Worm (Caenorhabditis elegans) whole organism, L1 larva: ENCODE measurements around the gene F56C4.2.
"Not testable (repeated sequence)": the region's sequence is repeated elsewhere in the genome, so short reads cannot be mapped to it uniquely, and the experiment has no call there.

Experiments used
- C16A3.4 ChIP-seq: fragments of 150-350 bp; optimal IDR thresholded peaks from 2 replicates; lab custom pipeline; 2014; ENCODE audit warnings: missing biosample characterization, missing genetic modification characterization
- C34B4.2 ChIP-seq: sonication (generic microtip); optimal IDR thresholded peaks from 2 replicates; lab custom pipeline; 2017; ENCODE audit warnings: mild to moderate bottlenecking, missing genetic modification characterization, missing compliant biosample characterization
- F16B12.6 ChIP-seq: fragments of 150-350 bp; optimal IDR thresholded peaks from 2 replicates; lab custom pipeline; 2014; ENCODE audit warnings: missing biosample characterization, missing genetic modification characterization
- Y116A8C.19 ChIP-seq: sonication (generic microtip); optimal IDR thresholded peaks from 2 replicates; lab custom pipeline; 2016; ENCODE audit warnings: missing compliant biosample characterization, missing genetic modification characterization, borderline replicate concordance
- aha-1 ChIP-seq: fragments of 150-350 bp; optimal IDR thresholded peaks from 2 replicates; lab custom pipeline; 2014; ENCODE audit warnings: missing biosample characterization, missing genetic modification characterization
- alr-1 ChIP-seq: fragments of 200-800 bp; sonication (Bioruptor generic); optimal IDR thresholded peaks from 2 replicates; lab custom pipeline; 2018; ENCODE audit warnings: borderline replicate concordance, mild to moderate bottlenecking, missing genetic modification characterization, missing compliant biosample characterization
- aly-2 ChIP-seq: fragments of 150-350 bp; optimal IDR thresholded peaks from 2 replicates; lab custom pipeline; 2014; ENCODE audit warnings: missing biosample characterization, missing genetic modification characterization
- ceh-90 ChIP-seq: sonication (generic microtip); optimal IDR thresholded peaks from 2 replicates; lab custom pipeline; 2016; ENCODE audit warnings: missing genetic modification characterization, missing compliant biosample characterization
- ces-1 ChIP-seq: fragments of 150-350 bp; optimal IDR thresholded peaks from 2 replicates; lab custom pipeline; 2014; ENCODE audit warnings: missing biosample characterization, missing genetic modification reagents, missing genetic modification characterization
- efl-1 ChIP-seq, 4 experiments: fragments of 150-350 bp; optimal IDR thresholded peaks in 3 of 4; peaks in 1 of 4; 1 replicate in 1 of 4; 2 replicates in 3 of 4; lab custom pipeline; 2014; ENCODE audit warnings: missing biosample characterization in 2 of 4, missing genetic modification characterization in 2 of 4, missing genetic modification reagents in 2 of 4
- elt-2 ChIP-seq: sonication (generic microtip); optimal IDR thresholded peaks from 2 replicates; lab custom pipeline; 2016; ENCODE audit warnings: missing genetic modification characterization, mild to moderate bottlenecking, inconsistent platforms, missing compliant biosample characterization, missing genetic modification reagents
- fkh-10 ChIP-seq: sonication (generic microtip); optimal IDR thresholded peaks from 2 replicates; lab custom pipeline; 2017; ENCODE audit warnings: missing biosample characterization, missing genetic modification reagents, missing genetic modification characterization
- grh-1 ChIP-seq: fragments of 200-800 bp; sonication (Bioruptor generic); IDR thresholded peaks from 2 replicates; pipeline ENCODE4 v1.3.6; 2022; ENCODE audit warnings: missing genetic modification reagents, missing genetic modification characterization, missing compliant biosample characterization
- jun-1 ChIP-seq: fragments of 150-350 bp; optimal IDR thresholded peaks from 2 replicates; lab custom pipeline; 2014; ENCODE audit warnings: missing biosample characterization, missing genetic modification reagents, missing genetic modification characterization
- lin-13 ChIP-seq: fragments of 150-350 bp; optimal IDR thresholded peaks from 2 replicates; lab custom pipeline; 2014; ENCODE audit warnings: missing biosample characterization, missing genetic modification reagents, missing genetic modification characterization
- lin-14 ChIP-seq: fragments of 200-800 bp; sonication (Bioruptor generic); optimal IDR thresholded peaks from 2 replicates; lab custom pipeline; 2018; ENCODE audit warnings: mild to moderate bottlenecking, missing genetic modification characterization, moderate library complexity, missing compliant biosample characterization
- lin-35 ChIP-seq, 2 experiments: fragments of 150-350 bp; optimal IDR thresholded peaks; 2 replicates each; lab custom pipeline; 2014; ENCODE audit warnings: missing biosample characterization in 2 of 2, missing genetic modification characterization in 2 of 2, missing genetic modification reagents in 2 of 2
- lsy-2 ChIP-seq, 2 experiments: fragments of 150-350 bp; optimal IDR thresholded peaks; 2 replicates each; lab custom pipeline; 2014; ENCODE audit warnings: missing biosample characterization in 2 of 2, missing genetic modification characterization in 2 of 2
- mdl-1 ChIP-seq, 2 experiments: fragments of 150-350 bp; optimal IDR thresholded peaks; 2 replicates each; lab custom pipeline; 2014 to 2017; ENCODE audit warnings: missing biosample characterization in 2 of 2, missing genetic modification characterization in 2 of 2, inconsistent platforms in 1 of 2
- mef-2 ChIP-seq: fragments of 150-350 bp; optimal IDR thresholded peaks from 2 replicates; lab custom pipeline; 2014; ENCODE audit warnings: missing biosample characterization, missing genetic modification characterization
- nhr-12 ChIP-seq: sonication (generic microtip); optimal IDR thresholded peaks from 2 replicates; lab custom pipeline; 2017; ENCODE audit warnings: missing biosample characterization, missing genetic modification characterization
- nhr-47 ChIP-seq: sonication (generic microtip); optimal IDR thresholded peaks from 2 replicates; lab custom pipeline; 2016; ENCODE audit warnings: mild to moderate bottlenecking, missing genetic modification characterization, moderate library complexity, missing compliant biosample characterization
- nhr-71 ChIP-seq: sonication (generic microtip); optimal IDR thresholded peaks from 2 replicates; lab custom pipeline; 2016; ENCODE audit warnings: mild to moderate bottlenecking, missing genetic modification characterization, moderate library complexity, missing compliant biosample characterization
- nhr-84 ChIP-seq: sonication (generic microtip); optimal IDR thresholded peaks from 2 replicates; lab custom pipeline; 2017; ENCODE audit warnings: missing biosample characterization, missing genetic modification characterization
- nhr-90 ChIP-seq: sonication (generic microtip); optimal IDR thresholded peaks from 2 replicates; lab custom pipeline; 2016; ENCODE audit warnings: mild to moderate bottlenecking, missing genetic modification characterization, missing compliant biosample characterization; ENCODE audit not compliant: poor library complexity
- pax-3 ChIP-seq: fragments of 200-800 bp; sonication (Bioruptor generic); optimal IDR thresholded peaks from 2 replicates; lab custom pipeline; 2018; ENCODE audit warnings: mild to moderate bottlenecking, missing genetic modification characterization, moderate library complexity, missing compliant biosample characterization
- pqm-1 ChIP-seq: sonication (generic microtip); optimal IDR thresholded peaks from 3 replicates; lab custom pipeline; 2017; ENCODE audit warnings: missing biosample characterization, missing genetic modification characterization
- rnt-1 ChIP-seq: sonication (generic microtip); optimal IDR thresholded peaks from 2 replicates; lab custom pipeline; 2016; ENCODE audit warnings: mild to moderate bottlenecking, missing genetic modification characterization, moderate library complexity, missing compliant biosample characterization
- snu-23 ChIP-seq: sonication (generic microtip); optimal IDR thresholded peaks from 2 replicates; lab custom pipeline; 2016; ENCODE audit warnings: missing genetic modification characterization, missing compliant biosample characterization
- unc-130 ChIP-seq: fragments of 150-350 bp; optimal IDR thresholded peaks from 2 replicates; lab custom pipeline; 2017; ENCODE audit warnings: missing biosample characterization, missing genetic modification characterization, inconsistent platforms
- unc-30 ChIP-seq: sonication (generic microtip); optimal IDR thresholded peaks from 2 replicates; lab custom pipeline; 2017; ENCODE audit warnings: missing biosample characterization, missing genetic modification characterization
- unc-62 ChIP-seq: fragments of 150-350 bp; optimal IDR thresholded peaks from 2 replicates; lab custom pipeline; 2014; ENCODE audit warnings: missing biosample characterization, missing genetic modification reagents, missing genetic modification characterization
- unc-86 ChIP-seq: sonication (generic microtip); optimal IDR thresholded peaks from 2 replicates; lab custom pipeline; 2016; ENCODE audit warnings: missing genetic modification characterization, missing compliant biosample characterization
- unc-98 ChIP-seq: fragments of 200-800 bp; sonication (Bioruptor generic); IDR thresholded peaks from 2 replicates; pipeline ENCODE4 v1.3.6; 2022; ENCODE audit warnings: missing genetic modification characterization, missing compliant biosample characterization
- xbp-1 ChIP-seq: sonication (generic microtip); optimal IDR thresholded peaks from 2 replicates; lab custom pipeline; 2016; ENCODE audit warnings: missing genetic modification characterization, missing compliant biosample characterization
- zag-1 ChIP-seq: fragments of 150-350 bp; optimal IDR thresholded peaks from 2 replicates; lab custom pipeline; 2014; ENCODE audit warnings: missing biosample characterization, missing genetic modification characterization

F56C4.2 gene

DNA sequence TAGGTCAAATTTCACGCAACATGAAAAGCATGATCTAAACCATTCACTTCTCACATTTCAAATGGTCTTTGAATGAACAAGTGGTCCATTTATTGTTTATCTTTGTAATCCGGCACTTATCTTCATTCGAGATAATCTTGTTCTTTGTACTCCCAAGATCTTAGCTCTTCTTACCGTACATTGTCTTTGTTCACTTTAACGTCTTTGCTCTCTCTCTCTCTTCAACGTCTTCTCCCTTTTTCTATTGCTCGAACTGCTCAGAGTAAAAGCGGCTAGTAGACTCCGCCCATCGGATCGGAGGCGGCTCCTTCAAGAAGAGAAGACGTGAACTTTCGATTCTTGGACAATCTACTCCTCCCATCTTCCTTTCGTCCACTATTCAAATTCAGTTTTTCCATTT is 2.4 kb upstream of the F56C4.2 start, which contains the start of gene F56C4.1:
Gene F56C4.1, plus strand, starts transcription at position 301 of the 400 bp plus-strand sequence.
- no peak for TF ChIP-seq ces-1 (GFP tag; lab: Kevin White, UChicago)
- TF ChIP-seq aly-2 (tag; lab: Kevin White, UChicago), result no peak
- TF ChIP-seq nhr-84, result no peak
- TF ChIP-seq pax-3 (tag; lab: Kevin White, UChicago), result no peak
- TF ChIP-seq mef-2 (tag; lab: Kevin White, UChicago), result no peak
- no peak for TF ChIP-seq Y116A8C.19 (tag; lab: Kevin White, UChicago)
- TF ChIP-seq pqm-1 (tag; lab: Kevin White, UChicago), result no peak
- no peak for TF ChIP-seq xbp-1 (tag; lab: Kevin White, UChicago)
- TF ChIP-seq elt-2 (tag; lab: Kevin White, UChicago), result no peak
- TF ChIP-seq unc-86 (tag; lab: Kevin White, UChicago), result no peak
- TF ChIP-seq nhr-47, result no peak
- TF ChIP-seq ceh-90, result no peak
- no peak for TF ChIP-seq nhr-90
- no peak for TF ChIP-seq nhr-71 (tag; lab: Kevin White, UChicago)
- no peak for TF ChIP-seq zag-1 (tag; lab: Kevin White, UChicago)
- TF ChIP-seq nhr-12 (tag; lab: Kevin White, UChicago), result no peak
- TF ChIP-seq lsy-2 (tag; optimal IDR thresholded peaks at IDR 0.05; lab: Kevin White, UChicago), result no peak
- no peak for TF ChIP-seq F16B12.6 (tag; lab: Kevin White, UChicago)
- TF ChIP-seq alr-1, result no peak
- TF ChIP-seq unc-98, result no peak

DNA sequence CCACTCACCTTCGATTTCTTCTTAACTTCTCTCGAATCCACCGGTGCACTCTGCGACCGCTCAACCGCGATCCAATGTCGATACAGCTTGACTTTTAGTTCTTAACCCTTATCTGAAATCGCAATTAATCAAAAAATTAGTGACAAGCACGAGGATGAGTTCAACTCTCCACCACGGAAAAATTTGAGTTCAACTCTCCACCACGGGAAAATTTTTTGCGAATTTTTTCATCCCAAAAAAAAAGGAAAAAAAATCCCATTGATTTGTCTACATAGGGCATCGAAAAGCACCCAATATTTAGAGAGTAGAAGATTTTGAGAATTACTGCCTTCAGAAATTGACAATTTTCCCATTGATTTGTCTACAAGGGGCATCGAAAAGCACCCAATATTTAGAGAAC is 15.0 kb downstream of the F56C4.2 start, which contains the start of gene glb-19:
Gene glb-19, minus strand, starts transcription at position 101 of the 400 bp plus-strand sequence.
- not testable (repeated sequence) for TF ChIP-seq fkh-10 (GFP tag; lab: Kevin White, UChicago); lin-14; xbp-1 (tag; lab: Kevin White, UChicago)

DNA sequence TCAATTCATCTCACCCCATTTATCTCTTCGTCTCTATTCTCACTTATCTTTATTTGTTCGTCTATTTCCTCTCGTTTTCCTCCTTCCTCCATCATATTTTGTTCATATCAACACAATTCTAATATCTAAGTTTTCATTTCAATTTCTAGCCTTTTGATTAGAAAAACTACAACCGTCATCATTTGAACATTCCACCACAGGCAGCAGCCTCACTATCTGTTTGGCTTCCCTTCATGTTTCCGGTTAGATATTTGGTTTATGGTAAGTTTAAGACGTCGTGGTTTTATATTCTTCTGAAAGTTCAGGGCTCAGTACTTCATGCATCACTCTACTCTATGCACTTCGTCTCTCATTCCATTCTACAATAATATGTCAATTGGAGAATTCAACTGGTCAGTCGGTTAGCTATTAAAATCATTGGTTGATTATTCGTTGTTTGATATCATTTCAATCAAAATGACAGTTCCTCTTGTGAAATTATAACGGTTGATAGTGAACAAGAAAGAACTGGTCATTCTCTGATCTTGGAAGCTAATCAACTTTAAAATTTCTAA is 17.8 kb downstream of the F56C4.2 start, which contains the start of gene K08C7.1:
Gene K08C7.1, plus strand, starts transcription at position 43 of the 554 bp plus-strand sequence.
- TF ChIP-seq elt-2 (tag; lab: Kevin White, UChicago) (peak; percentile 45), unc-130 (tag; lab: Kevin White, UChicago) (no peak)

DNA sequence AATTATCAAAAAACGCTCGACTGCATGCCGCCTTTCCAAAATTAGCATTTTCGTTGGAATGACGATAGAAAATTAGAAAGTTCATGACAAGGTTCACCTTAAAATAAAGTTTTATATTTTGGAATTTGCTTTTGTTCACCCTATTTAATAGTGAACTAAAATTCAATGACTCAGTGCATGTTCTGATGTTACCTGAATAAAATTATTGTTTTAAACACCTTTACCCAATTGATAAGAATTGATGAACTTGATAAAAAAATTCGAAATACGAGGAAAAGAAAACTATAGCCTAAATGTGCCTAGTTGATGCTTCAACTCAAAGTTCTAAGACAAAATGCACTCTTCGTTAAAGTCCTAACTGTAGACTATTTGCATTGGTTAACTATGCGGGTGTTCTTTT is 22.0 kb downstream of the F56C4.2 start:
- no peak for TF ChIP-seq mdl-1 (tag; optimal IDR thresholded peaks at IDR 0.05; lab: Kevin White, UChicago)
- TF ChIP-seq jun-1 (tag; lab: Kevin White, UChicago), result no peak
- no peak for TF ChIP-seq nhr-90
- no peak for TF ChIP-seq ces-1 (GFP tag; lab: Kevin White, UChicago)
- TF ChIP-seq lin-13 (GFP tag; lab: Kevin White, UChicago), result no peak
- TF ChIP-seq rnt-1 (tag; lab: Kevin White, UChicago), result no peak
- no peak for TF ChIP-seq unc-62
- no peak for TF ChIP-seq nhr-12 (tag; lab: Kevin White, UChicago)
- no peak for TF ChIP-seq grh-1 (GFP tag; lab: Robert Waterston, UW)
- TF ChIP-seq lin-35 (GFP tag; optimal IDR thresholded peaks at IDR 0.05; lab: Kevin White, UChicago), result no peak
- no peak for TF ChIP-seq unc-98
- TF ChIP-seq C34B4.2 (tag; lab: Kevin White, UChicago), result no peak
- no peak for TF ChIP-seq unc-30
- no peak for TF ChIP-seq alr-1
- TF ChIP-seq aha-1, result no peak
- TF ChIP-seq C16A3.4 (tag; lab: Kevin White, UChicago), result no peak
- no peak for TF ChIP-seq snu-23 (GFP tag; lab: Kevin White, UChicago)
- no peak for TF ChIP-seq efl-1 (optimal IDR thresholded peaks at IDR 0.05; lab: Kevin White, UChicago)
- TF ChIP-seq efl-1 (GFP tag; optimal IDR thresholded peaks at IDR 0.05 in 1 of 2; lab: Kevin White, UChicago), result no peak
- TF ChIP-seq ceh-90, result no peak
- TF ChIP-seq, all 84 proteins: peak for 0
